Worm (Caenorhabditis elegans) whole organism, mixed stage, embryonic: Measurements from ENCODE around the gene dhhc-6.

Source experiments
- blmp-1 ChIP-seq: fragments of 150-350 bp; optimal IDR thresholded peaks from 2 replicates; lab custom pipeline; 2014; ENCODE audit warnings: missing biosample characterization, missing genetic modification characterization
- elt-1 ChIP-seq: sonication (generic microtip); optimal IDR thresholded peaks from 2 replicates; lab custom pipeline; 2017; ENCODE audit warnings: missing genetic modification characterization, mild to moderate bottlenecking, missing compliant biosample characterization, antibody characterized with exemption, moderate library complexity, borderline replicate concordance; ENCODE audit not compliant: insufficient read depth
- lsy-2 ChIP-seq: fragments of 150-350 bp; optimal IDR thresholded peaks from 2 replicates; lab custom pipeline; 2014; ENCODE audit warnings: missing biosample characterization, missing genetic modification characterization
- nhr-12 ChIP-seq: fragments of 150-350 bp; optimal IDR thresholded peaks from 2 replicates; lab custom pipeline; 2014; ENCODE audit warnings: missing biosample characterization, missing genetic modification characterization
- nhr-28 ChIP-seq: fragments of 150-350 bp; optimal IDR thresholded peaks from 2 replicates; lab custom pipeline; 2014; ENCODE audit warnings: missing biosample characterization, missing genetic modification characterization
- nhr-76 ChIP-seq: sonication (generic microtip); optimal IDR thresholded peaks from 2 replicates; lab custom pipeline; 2017; ENCODE audit warnings: missing biosample characterization, missing genetic modification characterization
- pha-4 ChIP-seq: fragments of 150-350 bp; optimal IDR thresholded peaks from 2 replicates; lab custom pipeline; 2018; ENCODE audit warnings: missing biosample characterization, missing genetic modification reagents, missing genetic modification characterization
- sptf-1 ChIP-seq: sonication (generic microtip); optimal IDR thresholded peaks from 2 replicates; lab custom pipeline; 2017; ENCODE audit warnings: mild to moderate bottlenecking, missing genetic modification characterization, moderate library complexity, missing compliant biosample characterization
- ztf-11 ChIP-seq: fragments of 150-350 bp; optimal IDR thresholded peaks from 2 replicates; lab custom pipeline; 2014; ENCODE audit warnings: missing biosample characterization, missing genetic modification characterization

DNA sequence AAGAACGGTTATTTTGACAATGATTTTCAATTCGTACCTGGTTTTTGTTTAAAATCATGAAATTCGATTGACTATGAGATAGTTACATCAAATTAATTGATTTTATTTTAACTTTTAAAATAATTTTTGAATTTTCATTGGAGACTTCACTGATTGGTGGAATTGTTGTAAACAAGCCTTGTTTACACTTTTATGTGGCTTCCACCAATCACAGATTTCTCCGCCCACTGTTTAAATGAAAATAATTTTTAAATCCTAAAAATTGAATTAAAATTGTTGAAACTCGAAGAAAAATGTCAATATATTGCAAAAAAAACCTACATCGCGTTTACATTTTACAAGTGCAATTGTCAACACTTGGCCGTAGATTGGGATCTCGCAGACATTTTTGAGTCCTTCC is 4.2 kb upstream of the dhhc-6 start:
- TF ChIP-seq lsy-2 (tag; lab: Kevin White, UChicago) (no peak), nhr-28 (tag; lab: Kevin White, UChicago) (no peak), pha-4 (tag; lab: Kevin White, UChicago) (no peak), elt-1 (tag; lab: Kevin White, UChicago) (no peak), nhr-76 (no peak), ztf-11 (tag; lab: Kevin White, UChicago) (no peak), nhr-12 (no peak), sptf-1 (tag; lab: Kevin White, UChicago) (no peak), blmp-1 (tag; lab: Kevin White, UChicago) (no peak)
